Worm (Caenorhabditis elegans) whole organism, mixed stage, embryonic: ENCODE data around the gene T04H1.5.

Source experiments
- ces-1 ChIP-seq: fragments of 150-350 bp; optimal IDR thresholded peaks from 2 replicates; lab custom pipeline; 2014; ENCODE audit warnings: missing biosample characterization, missing genetic modification reagents, missing genetic modification characterization
- elt-3 ChIP-seq: fragments of 150-350 bp; optimal IDR thresholded peaks from 2 replicates; lab custom pipeline; 2014; ENCODE audit warnings: missing biosample characterization, missing genetic modification characterization
- mep-1 ChIP-seq: fragments of 150-350 bp; optimal IDR thresholded peaks from 2 replicates; lab custom pipeline; 2017; ENCODE audit warnings: missing biosample characterization, missing genetic modification reagents, missing genetic modification characterization, inconsistent platforms
- nhr-12 ChIP-seq: fragments of 150-350 bp; optimal IDR thresholded peaks from 2 replicates; lab custom pipeline; 2014; ENCODE audit warnings: missing biosample characterization, missing genetic modification characterization
- nhr-2 ChIP-seq: fragments of 150-350 bp; optimal IDR thresholded peaks from 2 replicates; lab custom pipeline; 2014; ENCODE audit warnings: missing biosample characterization, missing genetic modification characterization
- nhr-28 ChIP-seq: fragments of 150-350 bp; optimal IDR thresholded peaks from 2 replicates; lab custom pipeline; 2014; ENCODE audit warnings: missing biosample characterization, missing genetic modification characterization
- pha-4 ChIP-seq: fragments of 150-350 bp; optimal IDR thresholded peaks from 2 replicates; lab custom pipeline; 2018; ENCODE audit warnings: missing biosample characterization, missing genetic modification reagents, missing genetic modification characterization
- unc-39 ChIP-seq: fragments of 150-350 bp; optimal IDR thresholded peaks from 2 replicates; lab custom pipeline; 2014; ENCODE audit warnings: missing biosample characterization, missing genetic modification characterization

- TF ChIP-seq ces-1, result no peak
- no peak for TF ChIP-seq pha-4
- no peak for TF ChIP-seq nhr-2 (tag; lab: Kevin White, UChicago)
- no peak for TF ChIP-seq nhr-28
- no peak for TF ChIP-seq elt-3 (tag; lab: Kevin White, UChicago)
- TF ChIP-seq unc-39 (tag; lab: Kevin White, UChicago), result no peak
- TF ChIP-seq mep-1 (tag; lab: Kevin White, UChicago), result no peak
- TF ChIP-seq nhr-12 (tag; lab: Kevin White, UChicago), result no peak
Observed at ce11 chrV:12252272-12252671, 1.1 kb downstream of the T04H1.5 start, which contains the start of gene lrx-1.
